Worm (Caenorhabditis elegans) whole organism, young adult: Measurements from ENCODE around the gene cest-9.1.

Experiments
- C06A6.2 ChIP-seq: fragments of 200-800 bp; sonication (Bioruptor generic); conservative IDR thresholded peaks from 2 replicates; pipeline ENCODE4 v1.3.6; 2022; ENCODE audit warnings: missing genetic modification characterization, missing compliant biosample characterization
- Y95B8A.8 ChIP-seq: fragments of 200-800 bp; sonication (Bioruptor generic); IDR thresholded peaks from 2 replicates; pipeline ENCODE4 v1.3.6; 2022; ENCODE audit warnings: missing genetic modification reagents, missing genetic modification characterization, missing compliant biosample characterization
- gei-17 ChIP-seq: fragments of 200-800 bp; sonication (Bioruptor generic); optimal IDR thresholded peaks from 2 replicates; lab custom pipeline; 2018; ENCODE audit warnings: mild to moderate bottlenecking, missing genetic modification characterization, missing compliant biosample characterization
- madf-6 ChIP-seq: fragments of 200-800 bp; sonication (Bioruptor generic); IDR thresholded peaks from 2 replicates; pipeline ENCODE4 v1.3.6; 2022; ENCODE audit warnings: missing genetic modification reagents, missing genetic modification characterization, missing compliant biosample characterization

ce11 chrX:12225970-12226369, at the start of gene cest-9.1:
- TF ChIP-seq gei-17 (GFP tag; lab: Kevin White, UChicago), result no peak
- no peak for TF ChIP-seq madf-6
- no peak for TF ChIP-seq C06A6.2 (GFP tag; lab: Robert Waterston, UW)
- TF ChIP-seq Y95B8A.8 (GFP tag; lab: Robert Waterston, UW), result no peak
